Worm (Caenorhabditis elegans) whole organism, young adult: ENCODE results near the gene C30G7.5.

Experiments
- B0261.1 ChIP-seq: sonication (generic microtip); optimal IDR thresholded peaks from 2 replicates; lab custom pipeline; 2016; ENCODE audit warnings: mild to moderate bottlenecking, missing genetic modification characterization, moderate library complexity, missing compliant biosample characterization
- C06A6.2 ChIP-seq: fragments of 200-800 bp; sonication (Bioruptor generic); conservative IDR thresholded peaks from 2 replicates; pipeline ENCODE4 v1.3.6; 2022; ENCODE audit warnings: missing genetic modification characterization, missing compliant biosample characterization
- D2030.7 ChIP-seq: fragments of 200-800 bp; sonication (Bioruptor generic); IDR thresholded peaks from 2 replicates; pipeline ENCODE4 v1.3.6; 2022; ENCODE audit warnings: missing genetic modification reagents, missing genetic modification characterization, missing compliant biosample characterization
- F10E7.11 ChIP-seq: sonication (generic microtip); optimal IDR thresholded peaks from 2 replicates; lab custom pipeline; 2017; ENCODE audit warnings: mild to moderate bottlenecking, missing genetic modification characterization, moderate library complexity, missing compliant biosample characterization
- F22D6.2 ChIP-seq: sonication (generic microtip); optimal IDR thresholded peaks from 2 replicates; lab custom pipeline; 2016; ENCODE audit warnings: mild to moderate bottlenecking, missing genetic modification characterization, missing compliant biosample characterization
- F37B4.10 ChIP-seq: fragments of 200-800 bp; sonication (Bioruptor generic); IDR thresholded peaks from 2 replicates; pipeline ENCODE4 v1.3.6; 2022; ENCODE audit warnings: missing genetic modification characterization, missing compliant biosample characterization
- F52B5.7 ChIP-seq: sonication (generic microtip); optimal IDR thresholded peaks from 2 replicates; lab custom pipeline; 2016; ENCODE audit warnings: mild to moderate bottlenecking, missing genetic modification characterization, missing compliant biosample characterization
- K12H6.12 ChIP-seq: fragments of 200-800 bp; sonication (Bioruptor generic); optimal IDR thresholded peaks from 2 replicates; lab custom pipeline; 2018; ENCODE audit warnings: mild to moderate bottlenecking, missing genetic modification characterization, missing compliant biosample characterization
- T07F8.4 ChIP-seq: sonication (generic microtip); optimal IDR thresholded peaks from 2 replicates; lab custom pipeline; 2016; ENCODE audit warnings: mild to moderate bottlenecking, missing genetic modification characterization, moderate library complexity, missing compliant biosample characterization
- Y53F4B.3 ChIP-seq: fragments of 200-800 bp; sonication (Bioruptor generic); IDR thresholded peaks from 2 replicates; pipeline ENCODE4 v1.3.6; 2022; ENCODE audit warnings: missing genetic modification reagents, missing genetic modification characterization, missing compliant biosample characterization
- Y95B8A.8 ChIP-seq: fragments of 200-800 bp; sonication (Bioruptor generic); IDR thresholded peaks from 2 replicates; pipeline ENCODE4 v1.3.6; 2022; ENCODE audit warnings: missing genetic modification reagents, missing genetic modification characterization, missing compliant biosample characterization
- ama-1 ChIP-seq, 3 experiments: fragments of 150-350 bp in 1 of 3; sonication (generic microtip) in 2 of 3; optimal IDR thresholded peaks; 2 replicates each; lab custom pipeline; 2014 to 2018; ENCODE audit warnings: missing biosample characterization in 2 of 3, missing genetic modification characterization in 2 of 3, missing genetic modification reagents in 2 of 3
- aptf-3 ChIP-seq: fragments of 200-800 bp; sonication (Bioruptor generic); IDR thresholded peaks from 2 replicates; pipeline ENCODE4 v1.3.6; 2022; ENCODE audit warnings: missing genetic modification characterization, missing compliant biosample characterization
- ceh-27 ChIP-seq: fragments of 200-800 bp; sonication (Bioruptor generic); optimal IDR thresholded peaks from 2 replicates; lab custom pipeline; 2018; ENCODE audit warnings: mild to moderate bottlenecking, missing genetic modification characterization, moderate library complexity, missing compliant biosample characterization
- ceh-79 ChIP-seq: sonication (generic microtip); optimal IDR thresholded peaks from 2 replicates; lab custom pipeline; 2017; ENCODE audit warnings: mild to moderate bottlenecking, missing genetic modification characterization, missing compliant biosample characterization
- ceh-91 ChIP-seq: fragments of 200-800 bp; sonication (Bioruptor generic); IDR thresholded peaks from 2 replicates; pipeline ENCODE4 v1.3.6; 2022; ENCODE audit warnings: missing genetic modification reagents, missing genetic modification characterization, missing compliant biosample characterization
- dox-1 ChIP-seq: fragments of 200-800 bp; sonication (Bioruptor generic); IDR thresholded peaks from 2 replicates; pipeline ENCODE4 v1.3.6; 2022; ENCODE audit warnings: missing genetic modification reagents, missing genetic modification characterization, missing compliant biosample characterization
- efl-1 ChIP-seq: fragments of 150-350 bp; optimal IDR thresholded peaks from 2 replicates; lab custom pipeline; 2014; ENCODE audit warnings: missing biosample characterization, missing genetic modification reagents, missing genetic modification characterization
- egl-18 ChIP-seq: fragments of 200-800 bp; sonication (Bioruptor generic); IDR thresholded peaks from 2 replicates; pipeline ENCODE4 v1.3.6; 2022; ENCODE audit warnings: missing genetic modification reagents, missing genetic modification characterization, missing compliant biosample characterization
- egl-44 ChIP-seq: fragments of 200-800 bp; sonication (Bioruptor generic); IDR thresholded peaks from 2 replicates; pipeline ENCODE4 v1.3.6; 2022; ENCODE audit warnings: missing genetic modification reagents, missing genetic modification characterization, missing compliant biosample characterization
- hlh-12 ChIP-seq: sonication (generic microtip); optimal IDR thresholded peaks from 2 replicates; lab custom pipeline; 2016; ENCODE audit warnings: missing genetic modification characterization, missing compliant biosample characterization
- hmg-1.2 ChIP-seq: fragments of 200-800 bp; sonication (Bioruptor generic); IDR thresholded peaks from 2 replicates; pipeline ENCODE4 v1.3.6; 2022; ENCODE audit warnings: missing genetic modification reagents, missing genetic modification characterization, missing compliant biosample characterization
- let-526 ChIP-seq: fragments of 200-800 bp; sonication (Bioruptor generic); IDR thresholded peaks from 2 replicates; pipeline ENCODE4 v1.3.6; 2022; ENCODE audit warnings: missing genetic modification reagents, missing genetic modification characterization, missing compliant biosample characterization
- lin-26 ChIP-seq: fragments of 200-800 bp; sonication (Bioruptor generic); IDR thresholded peaks from 2 replicates; pipeline ENCODE4 v1.3.6; 2022; ENCODE audit warnings: missing genetic modification reagents, missing genetic modification characterization, missing compliant biosample characterization
- lin-35 ChIP-seq, 3 experiments: fragments of 150-350 bp in 2 of 3; sonication (generic microtip) in 1 of 3; optimal IDR thresholded peaks; 2 replicates each; lab custom pipeline; 2014 to 2018; ENCODE audit warnings: missing biosample characterization in 3 of 3, missing genetic modification characterization in 3 of 3, missing genetic modification reagents in 3 of 3
- lin-54 ChIP-seq: fragments of 200-800 bp; sonication (Bioruptor generic); optimal IDR thresholded peaks from 2 replicates; lab custom pipeline; 2018; ENCODE audit warnings: mild to moderate bottlenecking, missing genetic modification characterization, missing compliant biosample characterization
- nfya-2 ChIP-seq: fragments of 200-800 bp; sonication (Bioruptor generic); IDR thresholded peaks from 2 replicates; pipeline ENCODE4 v1.3.6; 2022; ENCODE audit warnings: missing genetic modification reagents, missing genetic modification characterization, missing compliant biosample characterization
- nhr-120 ChIP-seq: fragments of 200-800 bp; sonication (Bioruptor generic); IDR thresholded peaks from 2 replicates; pipeline ENCODE4 v1.3.6; 2022; ENCODE audit warnings: missing genetic modification characterization, missing compliant biosample characterization
- pbrm-1 ChIP-seq: fragments of 200-800 bp; sonication (Bioruptor generic); IDR thresholded peaks from 2 replicates; pipeline ENCODE4 v1.3.6; 2022; ENCODE audit warnings: missing genetic modification reagents, missing genetic modification characterization, missing compliant biosample characterization
- rec-8 ChIP-seq, 2 experiments: sonication (generic microtip); optimal IDR thresholded peaks; 2 replicates each; lab custom pipeline; 2016; ENCODE audit warnings: mild to moderate bottlenecking in 2 of 2, missing genetic modification characterization in 2 of 2, missing genetic modification reagents in 2 of 2, missing genotype in 2 of 2, missing biosample characterization in 1 of 2, missing compliant biosample characterization in 1 of 2, moderate library complexity in 1 of 2
- repo-1 ChIP-seq: sonication (generic microtip); optimal IDR thresholded peaks from 2 replicates; lab custom pipeline; 2017; ENCODE audit warnings: mild to moderate bottlenecking, missing genetic modification characterization, missing compliant biosample characterization
- sea-2 ChIP-seq: fragments of 200-800 bp; sonication (Bioruptor generic); IDR thresholded peaks from 2 replicates; pipeline ENCODE4 v1.3.6; 2022; ENCODE audit warnings: missing genetic modification characterization, missing compliant biosample characterization
- snpc-1.1 ChIP-seq: sonication (generic microtip); optimal IDR thresholded peaks from 2 replicates; lab custom pipeline; 2017; ENCODE audit warnings: missing genetic modification characterization, mild to moderate bottlenecking, missing compliant biosample characterization, antibody characterized with exemption, moderate library complexity, missing genotype, missing genetic modification reagents; ENCODE audit not compliant: insufficient read depth
- snpc-4 ChIP-seq, 5 experiments: fragments of 150-350 bp in 1 of 5; sonication (generic microtip) in 4 of 5; optimal IDR thresholded peaks; 2 replicates each; lab custom pipeline; 2014 to 2018; ENCODE audit warnings: missing genetic modification characterization in 5 of 5, missing biosample characterization in 3 of 5, antibody characterized with exemption in 2 of 5, mild to moderate bottlenecking in 2 of 5, missing compliant biosample characterization in 2 of 5, missing genotype in 2 of 5, moderate library complexity in 2 of 5, missing genetic modification reagents in 1 of 5
- ztf-18 ChIP-seq: sonication (generic microtip); optimal IDR thresholded peaks from 2 replicates; lab custom pipeline; 2016; ENCODE audit warnings: missing genotype, mild to moderate bottlenecking, missing genetic modification characterization, missing compliant biosample characterization
- ztf-22 ChIP-seq: fragments of 200-800 bp; sonication (Bioruptor generic); optimal IDR thresholded peaks from 2 replicates; lab custom pipeline; 2018; ENCODE audit warnings: mild to moderate bottlenecking, missing genetic modification characterization, moderate library complexity, missing compliant biosample characterization
- ztf-3 ChIP-seq: fragments of 200-800 bp; sonication (Bioruptor generic); optimal IDR thresholded peaks from 2 replicates; lab custom pipeline; 2018; ENCODE audit warnings: mild to moderate bottlenecking, missing genetic modification characterization, missing compliant biosample characterization
- ztf-6 ChIP-seq: fragments of 200-800 bp; sonication (Bioruptor generic); IDR thresholded peaks from 2 replicates; pipeline ENCODE4 v1.3.6; 2022; ENCODE audit warnings: missing genetic modification reagents, missing genetic modification characterization, missing compliant biosample characterization

The C30G7.5 gene

ce11 chrV:14949477-14949876 lies 5.1 kb downstream of the C30G7.5 start, which contains the start of gene hil-1:
Gene hil-1 (plus strand): TSS chrV:14949777.
- TF ChIP-seq ztf-18 (tag; lab: Kevin White, UChicago) (no peak), repo-1 (tag; lab: Kevin White, UChicago) (no peak), Y95B8A.8 (no peak), dox-1 (GFP tag; lab: Robert Waterston, UW) (no peak), T07F8.4 (no peak), snpc-1.1 (no peak), ztf-22 (GFP tag; lab: Kevin White, UChicago) (no peak)

DNA sequence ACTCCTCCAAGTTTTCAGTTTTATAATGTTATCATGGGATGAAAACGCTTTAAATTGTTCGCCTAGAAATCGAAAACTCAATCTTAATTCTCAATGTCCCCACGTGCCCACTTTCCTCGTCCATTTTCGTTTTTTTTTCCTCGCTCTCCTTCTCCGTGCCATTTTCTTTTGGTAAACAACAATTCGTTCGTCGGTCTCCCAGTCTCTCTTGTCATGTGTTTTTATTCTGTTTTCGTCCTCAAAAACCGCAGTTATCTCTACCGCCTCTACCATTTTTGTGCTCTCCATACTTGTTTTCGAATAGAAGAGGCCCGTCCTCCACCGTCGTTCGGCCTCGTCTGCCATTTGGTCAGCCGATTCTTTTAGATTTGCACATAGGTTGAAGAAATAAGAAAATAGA lies 6.0 kb downstream of the C30G7.5 start:
- TF ChIP-seq hmg-1.2 (peak; percentile 25; the same call in 1 of the 2 replicates), ceh-79 (tag; lab: Kevin White, UChicago) (no peak), let-526 (GFP tag; lab: Robert Waterston, UW) (0 out of 2 replicates have a peak, but pooled peaks have one; percentile 27), pbrm-1 (GFP tag; lab: Robert Waterston, UW) (no peak), K12H6.12 (peak; percentile 74), aptf-3 (GFP tag; lab: Robert Waterston, UW) (no peak), ceh-27 (peak; percentile 60)

DNA sequence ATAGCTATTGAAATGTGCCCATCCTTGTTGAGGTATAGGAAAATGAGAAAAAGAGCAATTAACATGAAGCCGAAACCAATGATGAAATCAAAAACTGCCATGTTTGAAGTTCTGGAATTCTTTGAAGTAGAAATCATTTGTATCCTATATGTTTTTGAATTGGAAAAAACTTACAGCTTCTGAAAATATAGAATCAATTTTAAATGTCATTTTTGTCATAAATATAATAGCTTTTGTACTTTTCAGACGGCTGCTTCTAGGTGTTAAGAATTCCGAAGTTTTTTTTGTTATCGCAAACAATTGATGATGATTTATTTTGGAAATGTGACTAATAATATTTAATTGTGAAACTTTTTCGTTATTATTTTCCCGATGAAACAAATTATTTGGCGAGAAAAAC lies 7.5 kb downstream of the C30G7.5 start, which contains the start of gene C30G7.4:
Gene C30G7.4, minus strand, starts transcription at position 101 of the 400 bp plus-strand sequence.
- TF ChIP-seq ztf-22 (GFP tag; lab: Kevin White, UChicago) (no peak), egl-44 (no peak), F52B5.7 (no peak), T07F8.4 (no peak), lin-35 (GFP tag; optimal IDR thresholded peaks at IDR 0.05; lab: Kevin White, UChicago) (no peak), nfya-2 (GFP tag; lab: Robert Waterston, UW) (no peak), lin-26 (GFP tag; lab: Robert Waterston, UW) (no peak), ceh-79 (tag; lab: Kevin White, UChicago) (no peak), sea-2 (GFP tag; lab: Robert Waterston, UW) (no peak), ztf-6 (no peak), ama-1 (optimal IDR thresholded peaks at IDR 0.05; lab: Kevin White, UChicago) (no peak), ama-1 (GFP tag; optimal IDR thresholded peaks at IDR 0.05; lab: Kevin White, UChicago) (no peak), rec-8 (tag; optimal IDR thresholded peaks at IDR 0.05; lab: Kevin White, UChicago) (no peak), F10E7.11 (tag; lab: Kevin White, UChicago) (no peak), nhr-120 (no peak), lin-54 (GFP tag; lab: Kevin White, UChicago) (no peak), Y95B8A.8 (no peak), Y53F4B.3 (GFP tag; lab: Robert Waterston, UW) (no peak)

- TF ChIP-seq efl-1 (GFP tag; lab: Kevin White, UChicago) (no peak), D2030.7 (GFP tag; lab: Robert Waterston, UW) (no peak), F22D6.2 (tag; lab: Kevin White, UChicago) (no peak), egl-18 (GFP tag; lab: Robert Waterston, UW) (no peak), nfya-2 (GFP tag; lab: Robert Waterston, UW) (no peak), B0261.1 (tag; lab: Kevin White, UChicago) (no peak), ceh-79 (tag; lab: Kevin White, UChicago) (no peak), ztf-3 (GFP tag; lab: Kevin White, UChicago) (no peak), ceh-27 (no peak), ceh-91 (no peak), snpc-4 (GFP tag; optimal IDR thresholded peaks at IDR 0.05; lab: Kevin White, UChicago) (no peak), snpc-4 (tag; optimal IDR thresholded peaks at IDR 0.05; lab: Kevin White, UChicago) (no peak), C06A6.2 (GFP tag; lab: Robert Waterston, UW) (no peak), hlh-12 (tag; lab: Kevin White, UChicago) (no peak), F37B4.10 (GFP tag; lab: Robert Waterston, UW) (no peak)
Measured at ce11 chrV:14945697-14946096, 8.8 kb downstream of the C30G7.5 start, which contains the start of gene C30G7.3. Gene C30G7.3 (minus strand): TSS chrV:14945704.
